Worm (Caenorhabditis elegans) whole organism, L3 larva: ENCODE data around the gene C39F7.1.

Experiments
- R02D3.7 ChIP-seq: fragments of 150-350 bp; optimal IDR thresholded peaks from 2 replicates; lab custom pipeline; 2014; ENCODE audit warnings: missing biosample characterization, missing genetic modification characterization
- ZK546.5 ChIP-seq: sonication (generic microtip); optimal IDR thresholded peaks from 2 replicates; lab custom pipeline; 2017; ENCODE audit warnings: missing biosample characterization, missing genetic modification characterization
- ama-1 ChIP-seq: fragments of 150-350 bp; optimal IDR thresholded peaks from 2 replicates; lab custom pipeline; 2018
- ceh-16 ChIP-seq: sonication (generic microtip); optimal IDR thresholded peaks from 2 replicates; lab custom pipeline; 2017; ENCODE audit warnings: missing biosample characterization, missing genetic modification characterization
- ceh-28 ChIP-seq: fragments of 150-350 bp; optimal IDR thresholded peaks from 2 replicates; lab custom pipeline; 2014; ENCODE audit warnings: missing biosample characterization, missing genetic modification reagents, missing genetic modification characterization
- ceh-82 ChIP-seq: fragments of 150-350 bp; optimal IDR thresholded peaks from 2 replicates; lab custom pipeline; 2014; ENCODE audit warnings: missing biosample characterization, missing genetic modification characterization
- ceh-9 ChIP-seq: sonication (generic microtip); optimal IDR thresholded peaks from 2 replicates; lab custom pipeline; 2018; ENCODE audit warnings: missing biosample characterization, missing genetic modification characterization
- daf-12 ChIP-seq: fragments of 150-350 bp; optimal IDR thresholded peaks from 2 replicates; lab custom pipeline; 2014; ENCODE audit warnings: missing biosample characterization, missing genetic modification reagents, missing genetic modification characterization
- egl-27 ChIP-seq: sonication (generic microtip); optimal IDR thresholded peaks from 4 replicates; lab custom pipeline; 2017; ENCODE audit warnings: missing biosample characterization, missing genetic modification reagents, missing genetic modification characterization
- egl-5 ChIP-seq: fragments of 150-350 bp; optimal IDR thresholded peaks from 2 replicates; lab custom pipeline; 2017; ENCODE audit warnings: missing biosample characterization, missing genetic modification reagents, missing genetic modification characterization, inconsistent platforms
- elt-1 ChIP-seq: fragments of 150-350 bp; optimal IDR thresholded peaks from 2 replicates; lab custom pipeline; 2014; ENCODE audit warnings: missing biosample characterization, missing genetic modification characterization
- elt-2 ChIP-seq: sonication (generic microtip); optimal IDR thresholded peaks from 2 replicates; lab custom pipeline; 2016; ENCODE audit warnings: missing genetic modification reagents, mild to moderate bottlenecking, missing genetic modification characterization, missing compliant biosample characterization
- elt-3 ChIP-seq, 3 experiments: fragments of 150-350 bp in 1 of 3; sonication (generic microtip) in 2 of 3; optimal IDR thresholded peaks; 2 replicates in 2 of 3; 4 replicates in 1 of 3; lab custom pipeline; 2014 to 2017; ENCODE audit warnings: missing biosample characterization in 3 of 3, missing genetic modification characterization in 3 of 3
- fkh-2 ChIP-seq: fragments of 150-350 bp; optimal IDR thresholded peaks from 2 replicates; lab custom pipeline; 2014; ENCODE audit warnings: missing biosample characterization, missing genetic modification reagents, missing genetic modification characterization
- fos-1 ChIP-seq: fragments of 150-350 bp; optimal IDR thresholded peaks from 2 replicates; lab custom pipeline; 2014; ENCODE audit warnings: missing biosample characterization, missing genetic modification characterization
- jun-1 ChIP-seq: fragments of 150-350 bp; optimal IDR thresholded peaks from 2 replicates; lab custom pipeline; 2014; ENCODE audit warnings: missing biosample characterization, missing genetic modification reagents, missing genetic modification characterization
- lin-15B ChIP-seq: fragments of 150-350 bp; optimal IDR thresholded peaks from 2 replicates; lab custom pipeline; 2014; ENCODE audit warnings: missing biosample characterization, missing genetic modification characterization
- lin-39 ChIP-seq: fragments of 150-350 bp; optimal IDR thresholded peaks from 2 replicates; lab custom pipeline; 2018; ENCODE audit warnings: missing biosample characterization, missing genetic modification reagents, missing genetic modification characterization
- mdl-1 ChIP-seq: fragments of 150-350 bp; optimal IDR thresholded peaks from 2 replicates; lab custom pipeline; 2014; ENCODE audit warnings: missing biosample characterization, missing genetic modification characterization
- nfya-1 ChIP-seq: sonication (generic microtip); optimal IDR thresholded peaks from 2 replicates; lab custom pipeline; 2017; ENCODE audit warnings: missing genetic modification characterization, mild to moderate bottlenecking, missing compliant biosample characterization, antibody characterized with exemption, moderate library complexity; ENCODE audit not compliant: insufficient read depth
- nhr-23 ChIP-seq: fragments of 150-350 bp; optimal IDR thresholded peaks from 2 replicates; lab custom pipeline; 2014; ENCODE audit warnings: missing biosample characterization, missing genetic modification reagents, missing genetic modification characterization
- nhr-43 ChIP-seq: sonication (generic microtip); optimal IDR thresholded peaks from 2 replicates; lab custom pipeline; 2016; ENCODE audit warnings: mild to moderate bottlenecking, missing genetic modification characterization, missing compliant biosample characterization; ENCODE audit not compliant: poor library complexity, severe bottlenecking
- nhr-77 ChIP-seq: fragments of 150-350 bp; optimal IDR thresholded peaks from 2 replicates; lab custom pipeline; 2014; ENCODE audit warnings: missing biosample characterization, missing genetic modification characterization
- pha-4 ChIP-seq: fragments of 150-350 bp; optimal IDR thresholded peaks from 2 replicates; lab custom pipeline; 2014; ENCODE audit warnings: missing biosample characterization, missing genetic modification reagents, missing genetic modification characterization
- sea-2 ChIP-seq: fragments of 150-350 bp; sonication (generic microtip); optimal IDR thresholded peaks from 4 replicates; lab custom pipeline; 2014; ENCODE audit warnings: missing biosample characterization, missing genetic modification reagents, missing genetic modification characterization
- skn-1 ChIP-seq: fragments of 150-350 bp; optimal IDR thresholded peaks from 2 replicates; lab custom pipeline; 2014; ENCODE audit warnings: missing biosample characterization, missing genetic modification characterization
- tbx-2 ChIP-seq: sonication (generic microtip); optimal IDR thresholded peaks from 2 replicates; lab custom pipeline; 2016; ENCODE audit warnings: mild to moderate bottlenecking, missing genetic modification characterization, missing compliant biosample characterization
- unc-39 ChIP-seq: sonication (generic microtip); optimal IDR thresholded peaks from 4 replicates; lab custom pipeline; 2017; ENCODE audit warnings: missing biosample characterization, missing genetic modification characterization
- unc-62 ChIP-seq: fragments of 150-350 bp; sonication (generic microtip); optimal IDR thresholded peaks from 4 replicates; lab custom pipeline; 2014; ENCODE audit warnings: missing biosample characterization, missing genetic modification reagents, missing genetic modification characterization
- ztf-11 ChIP-seq: fragments of 150-350 bp; optimal IDR thresholded peaks from 2 replicates; lab custom pipeline; 2014; ENCODE audit warnings: missing biosample characterization, missing genetic modification characterization

C39F7.1 gene

ce11 chrV:1260042-1260441 is at the start of gene C39F7.1:
Gene C39F7.1, plus strand, starts transcription at chrV:1260342.
- no peak for TF ChIP-seq lin-15B
- TF ChIP-seq mdl-1 (tag; lab: Kevin White, UChicago): no peak
- TF ChIP-seq elt-3 (tag; optimal IDR thresholded peaks at IDR 0.05; lab: Kevin White, UChicago): no peak
- TF ChIP-seq tbx-2: no peak
- no peak for TF ChIP-seq ZK546.5
- TF ChIP-seq elt-1 (tag; lab: Kevin White, UChicago): no peak
- TF ChIP-seq elt-2: no peak
- no peak for TF ChIP-seq unc-62 (GFP tag; lab: Kevin White, UChicago)
- TF ChIP-seq egl-5: no peak
- TF ChIP-seq ama-1 (lab: Kevin White, UChicago): no peak
- TF ChIP-seq ztf-11: no peak
- TF ChIP-seq skn-1: no peak

- TF ChIP-seq sea-2 (GFP tag; lab: Kevin White, UChicago): no peak
- no peak for TF ChIP-seq skn-1
- no peak for TF ChIP-seq nfya-1 (tag; lab: Kevin White, UChicago)
- no peak for TF ChIP-seq jun-1
- TF ChIP-seq mdl-1 (tag; lab: Kevin White, UChicago): no peak
- no peak for TF ChIP-seq R02D3.7 (tag; lab: Kevin White, UChicago)
- no peak for TF ChIP-seq ceh-16
- TF ChIP-seq unc-62 (GFP tag; lab: Kevin White, UChicago): no peak
- no peak for TF ChIP-seq ceh-9 (tag; lab: Kevin White, UChicago)
- TF ChIP-seq fos-1 (tag; lab: Kevin White, UChicago): no peak
- no peak for TF ChIP-seq nhr-23
- TF ChIP-seq pha-4 (tag; lab: Kevin White, UChicago): no peak
These were observed 39.6 kb upstream of the C39F7.1 start, which contains the start of gene Y50D4A.10 for ce11 chrV:1220509-1220908. Gene Y50D4A.10, minus strand, starts transcription at chrV:1220565.

DNA sequence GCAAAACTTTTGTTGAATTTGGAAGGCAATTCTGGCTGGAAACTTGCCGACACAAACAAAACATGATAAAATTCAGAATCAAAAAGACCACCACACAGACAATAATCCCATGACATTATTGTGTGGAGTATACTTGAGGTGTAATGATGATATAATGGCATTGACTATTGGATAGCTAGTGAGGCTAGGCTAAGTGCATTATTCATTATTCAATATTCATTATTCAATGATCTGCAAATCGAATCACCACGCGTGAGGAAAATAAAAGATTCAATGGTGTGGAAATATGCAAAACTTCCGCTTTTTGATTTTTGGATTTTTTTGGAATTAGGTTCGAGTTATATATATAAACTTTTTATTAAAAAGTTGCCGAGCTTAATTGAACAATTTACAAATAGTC is 36.6 kb upstream of the C39F7.1 start:
- TF ChIP-seq ceh-28: no peak
- no peak for TF ChIP-seq tbx-2
- no peak for TF ChIP-seq pha-4 (tag; lab: Kevin White, UChicago)
- TF ChIP-seq R02D3.7 (tag; lab: Kevin White, UChicago): no peak
- no peak for TF ChIP-seq ceh-9 (tag; lab: Kevin White, UChicago)
- TF ChIP-seq ceh-82: no peak
- TF ChIP-seq egl-27: no peak

ce11 chrV:1226239-1226638 is 33.9 kb upstream of the C39F7.1 start:
- TF ChIP-seq ceh-28 (no peak), nfya-1 (tag; lab: Kevin White, UChicago) (no peak), lin-15B (no peak), daf-12 (no peak), unc-39 (tag; lab: Kevin White, UChicago) (no peak), sea-2 (GFP tag; lab: Kevin White, UChicago) (no peak), fkh-2 (tag; lab: Kevin White, UChicago) (no peak), nhr-77 (no peak), ceh-82 (no peak), ceh-16 (no peak), egl-5 (no peak)
- TF ChIP-seq, all 47 proteins: peak for 0

DNA sequence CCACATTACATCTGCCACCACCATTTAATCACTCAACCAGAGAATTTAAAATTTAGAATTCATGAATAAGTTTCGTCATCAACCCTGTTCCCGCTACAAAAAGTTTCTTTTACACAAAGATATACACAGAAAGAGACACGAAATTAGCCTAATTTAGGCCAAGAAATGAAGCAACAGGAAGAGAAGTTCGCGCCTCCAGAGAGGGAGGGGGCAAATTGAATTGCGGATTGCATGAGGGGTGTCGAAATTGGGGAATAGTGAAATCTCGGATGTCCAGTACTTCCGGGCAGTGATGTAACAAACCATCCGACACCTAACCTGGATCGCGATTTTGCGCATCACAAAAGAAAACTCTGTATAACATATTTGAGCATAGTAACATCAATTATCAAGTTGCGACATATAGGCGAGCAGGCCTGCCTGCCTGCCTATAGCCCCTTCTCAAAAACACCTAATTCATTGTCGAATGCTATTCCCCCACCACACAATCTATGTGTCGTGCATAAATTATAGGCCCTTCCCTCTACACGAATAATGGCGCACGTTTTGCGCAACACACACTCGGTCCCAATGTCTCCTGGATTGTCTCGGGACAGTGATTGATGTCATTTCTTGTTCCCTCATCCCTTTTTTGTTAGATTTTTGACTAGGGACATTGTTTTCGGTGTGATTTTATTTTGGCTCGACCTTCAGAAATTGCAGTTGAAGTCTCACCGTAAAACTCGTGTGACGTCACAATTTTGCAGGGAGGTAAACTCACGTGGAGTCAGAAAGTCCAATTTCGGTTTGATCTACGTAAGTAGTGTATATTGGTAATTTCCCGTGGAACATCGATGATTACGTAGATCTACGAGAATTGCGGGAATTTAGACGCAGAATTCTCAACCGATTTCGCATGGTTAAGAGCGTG is 32.1 kb upstream of the C39F7.1 start:
- TF ChIP-seq nhr-43 (tag; lab: Kevin White, UChicago) (no peak), ztf-11 (no peak), fos-1 (tag; lab: Kevin White, UChicago) (no peak), lin-39 (peak; percentile 79)
